Fruit fly (Drosophila melanogaster): ENCODE data around the gene Ype.

Gene Ype

dm6 chrX:13401245-13401644, 14.0 kb upstream of the Ype start (continued):
- no peak for TF ChIP-seq her (GFP tag; optimal IDR thresholded peaks at IDR 0.05)
- TF ChIP-seq CG4424 (GFP tag; optimal IDR thresholded peaks at IDR 0.05): peak; percentile 7
- no peak for TF ChIP-seq CG13775 (GFP tag; optimal IDR thresholded peaks at IDR 0.05)
- no peak for TF ChIP-seq hkb (optimal IDR thresholded peaks at IDR 0.05)
- 0 out of 2 replicates have a peak, but pooled peaks have one; percentile 15 for TF ChIP-seq hkb (GFP tag; IDR thresholded peaks at IDR 0.05)
- TF ChIP-seq Xrp1 (GFP tag; IDR thresholded peaks at IDR 0.05): peak; percentile 15; the same call in 1 of the 2 replicates
- TF ChIP-seq CG2116 (GFP tag; optimal IDR thresholded peaks at IDR 0.05): no peak
- no peak for TF ChIP-seq NC2α (GFP tag; optimal IDR thresholded peaks at IDR 0.05)
- 0 out of 2 replicates have a peak, but pooled peaks have one; percentile 11 for TF ChIP-seq chm (GFP tag; IDR thresholded peaks at IDR 0.05)
- no peak for TF ChIP-seq Kr (GFP tag; optimal IDR thresholded peaks at IDR 0.05)
- TF ChIP-seq NK7.1 (GFP tag; optimal IDR thresholded peaks at IDR 0.05): peak; percentile 18
- TF ChIP-seq CG2129 (GFP tag; IDR thresholded peaks at IDR 0.05; ENCODE audit: partially characterized antibody): no peak
- TF ChIP-seq CG30431 (GFP tag; optimal IDR thresholded peaks at IDR 0.05): no peak
- peak; percentile 2 for TF ChIP-seq CG10979 (tag; optimal IDR thresholded peaks at IDR 0.05)
- TF ChIP-seq Adf1 (GFP tag; IDR thresholded peaks at IDR 0.05): no peak
- TF ChIP-seq Med (GFP tag): peak; percentile 94
- TF ChIP-seq CG4707 (GFP tag; optimal IDR thresholded peaks at IDR 0.05): no peak
- TF ChIP-seq CG13624 (GFP tag; optimal IDR thresholded peaks at IDR 0.05): peak; percentile 9
- no peak for TF ChIP-seq sd (tag; optimal IDR thresholded peaks at IDR 0.05)
- TF ChIP-seq phol (tag; optimal IDR thresholded peaks at IDR 0.05): no peak
- TF ChIP-seq HLHmδ (GFP tag; optimal IDR thresholded peaks at IDR 0.05): peak; percentile 7
- peak; percentile 21; the same call in 1 of the 2 replicates for TF ChIP-seq Rfx (GFP tag; IDR thresholded peaks at IDR 0.05)
- peak; percentile 9 for TF ChIP-seq caup (GFP tag; optimal IDR thresholded peaks at IDR 0.05; ENCODE audit: severe bottlenecking)
- TF ChIP-seq CG15514 (GFP tag; optimal IDR thresholded peaks at IDR 0.05): no peak
- peak; percentile 26 for TF ChIP-seq CG1603 (tag; optimal IDR thresholded peaks at IDR 0.05)
- TF ChIP-seq CG14965 (GFP tag; optimal IDR thresholded peaks at IDR 0.05; ENCODE audit: borderline replicate concordance): peak; percentile 97
- no peak for TF ChIP-seq oc (tag; optimal IDR thresholded peaks at IDR 0.05)
- peak; percentile 4 for TF ChIP-seq CG18262 (tag; optimal IDR thresholded peaks at IDR 0.05)
- TF ChIP-seq CG10654 (GFP tag; optimal IDR thresholded peaks at IDR 0.05): no peak
- 0 out of 3 replicates have a peak, but pooled peaks have one; percentile 24 for TF ChIP-seq zfh1 (GFP tag; IDR thresholded peaks at IDR 0.05)
- TF ChIP-seq Mad (GFP tag; optimal IDR thresholded peaks at IDR 0.05): no peak
- peak; percentile 27; the same call in 1 of the 2 replicates for TF ChIP-seq vvl (GFP tag; IDR thresholded peaks at IDR 0.05)
- no peak for TF ChIP-seq pho (GFP tag; optimal IDR thresholded peaks at IDR 0.05)
- TF ChIP-seq kah (GFP tag; optimal IDR thresholded peaks at IDR 0.05): peak; percentile 2
- peak; percentile 1 for TF ChIP-seq CG7987 (GFP tag; optimal IDR thresholded peaks at IDR 0.05)
- peak; percentile 5; the same call in 1 of the 2 replicates for TF ChIP-seq CG10959 (GFP tag; IDR thresholded peaks at IDR 0.05)
- peak; percentile 24 for TF ChIP-seq CG7839 (tag; optimal IDR thresholded peaks at IDR 0.05)
- TF ChIP-seq CG17328 (GFP tag; IDR thresholded peaks at IDR 0.05): peak; percentile 30; the same call in 1 of the 2 replicates
- TF ChIP-seq Vsx1 (GFP tag; optimal IDR thresholded peaks at IDR 0.05): no peak
- TF ChIP-seq CG10267 (tag; optimal IDR thresholded peaks at IDR 0.05): peak; percentile 2
- TF ChIP-seq lab (GFP tag; optimal IDR thresholded peaks at IDR 0.05): peak; percentile 9
- TF ChIP-seq CG32532 (GFP tag; IDR thresholded peaks at IDR 0.05): peak; percentile 20; the same call in 1 of the 2 replicates
- TF ChIP-seq CG2199 (GFP tag; IDR thresholded peaks at IDR 0.05): peak; percentile 10; the same call in 1 of the 3 replicates
- TF ChIP-seq HLH3B (GFP tag; IDR thresholded peaks at IDR 0.05): peak; percentile 10; the same call in 1 of the 2 replicates
- TF ChIP-seq CG17361 (GFP tag; IDR thresholded peaks at IDR 0.05): peak; percentile 24; the same call in 1 of the 3 replicates
- TF ChIP-seq CG3281 (GFP tag; optimal IDR thresholded peaks at IDR 0.05): no peak
- TF ChIP-seq tll (GFP tag; optimal IDR thresholded peaks at IDR 0.05): no peak
- peak; percentile 37 for TF ChIP-seq gro (GFP tag; optimal IDR thresholded peaks at IDR 0.05)
- peak; percentile 91 for TF ChIP-seq CTCF (GFP tag; optimal IDR thresholded peaks at IDR 0.05)
- TF ChIP-seq onecut (GFP tag; IDR thresholded peaks at IDR 0.05): peak; percentile 6; the same call in 1 of the 2 replicates
- peak; percentile 13 for TF ChIP-seq Meics (GFP tag; optimal IDR thresholded peaks at IDR 0.05)
